Worm (Caenorhabditis elegans) whole organism, young adult: ENCODE measurements around the gene dyf-19.

Experiments used
- ama-1 ChIP-seq, 3 experiments: fragments of 150-350 bp in 1 of 3; sonication (generic microtip) in 2 of 3; optimal IDR thresholded peaks; 2 replicates each; lab custom pipeline; 2014 to 2018; ENCODE audit warnings: missing biosample characterization in 2 of 3, missing genetic modification characterization in 2 of 3, missing genetic modification reagents in 2 of 3
- efl-1 ChIP-seq: fragments of 150-350 bp; optimal IDR thresholded peaks from 2 replicates; lab custom pipeline; 2014; ENCODE audit warnings: missing biosample characterization, missing genetic modification reagents, missing genetic modification characterization
- nfya-2 ChIP-seq: fragments of 200-800 bp; sonication (Bioruptor generic); IDR thresholded peaks from 2 replicates; pipeline ENCODE4 v1.3.6; 2022; ENCODE audit warnings: missing genetic modification reagents, missing genetic modification characterization, missing compliant biosample characterization
- rcor-1 ChIP-seq: fragments of 200-800 bp; sonication (Bioruptor generic); IDR thresholded peaks from 2 replicates; pipeline ENCODE4 v1.3.6; 2022; ENCODE audit warnings: missing genetic modification reagents, missing genetic modification characterization, missing compliant biosample characterization
- repo-1 ChIP-seq: sonication (generic microtip); optimal IDR thresholded peaks from 2 replicates; lab custom pipeline; 2017; ENCODE audit warnings: mild to moderate bottlenecking, missing genetic modification characterization, missing compliant biosample characterization
- snpc-4 ChIP-seq, 5 experiments: fragments of 150-350 bp in 1 of 5; sonication (generic microtip) in 4 of 5; optimal IDR thresholded peaks; 2 replicates each; lab custom pipeline; 2014 to 2018; ENCODE audit warnings: missing genetic modification characterization in 5 of 5, missing biosample characterization in 3 of 5, antibody characterized with exemption in 2 of 5, mild to moderate bottlenecking in 2 of 5, missing compliant biosample characterization in 2 of 5, missing genotype in 2 of 5, moderate library complexity in 2 of 5, missing genetic modification reagents in 1 of 5
- unc-62 ChIP-seq: fragments of 150-350 bp; optimal IDR thresholded peaks from 2 replicates; lab custom pipeline; 2014; ENCODE audit warnings: missing biosample characterization, missing genetic modification reagents, missing genetic modification characterization

DNA sequence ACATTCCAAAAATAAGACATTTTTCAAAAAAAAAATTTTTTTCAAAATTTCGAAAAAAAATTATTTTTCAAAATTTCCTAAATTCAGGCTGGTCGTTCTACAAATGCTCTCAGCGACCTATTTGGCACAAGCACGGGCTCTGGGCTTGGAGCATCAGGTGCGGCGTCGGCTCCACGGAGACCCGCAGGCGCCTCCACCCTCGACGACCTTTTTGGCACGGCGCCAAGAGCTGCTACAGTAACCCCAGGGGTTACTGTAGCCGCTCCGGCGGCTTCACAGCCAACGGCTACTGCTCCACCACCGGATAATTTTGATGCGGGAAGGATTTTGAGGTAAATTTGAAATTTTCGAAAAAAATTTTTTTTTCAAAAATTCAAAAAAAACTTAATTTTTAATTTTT lies 870 bp downstream of the dyf-19 start:
- TF ChIP-seq efl-1 (GFP tag; lab: Kevin White, UChicago) (no peak), snpc-4 (GFP tag; optimal IDR thresholded peaks at IDR 0.05; lab: Kevin White, UChicago) (no peak), snpc-4 (tag; optimal IDR thresholded peaks at IDR 0.05; lab: Kevin White, UChicago) (no peak), repo-1 (no peak), nfya-2 (no peak), ama-1 (optimal IDR thresholded peaks at IDR 0.05; lab: Kevin White, UChicago) (no peak), ama-1 (GFP tag; optimal IDR thresholded peaks at IDR 0.05; lab: Kevin White, UChicago) (no peak), rcor-1 (GFP tag; lab: Robert Waterston, UW) (no peak), unc-62 (GFP tag; lab: Kevin White, UChicago) (no peak)
